Fruit fly (Drosophila melanogaster) whole organism, pupa: ENCODE measurements around the gene Aldh.
A peak's percentile ranks its signal among the peaks of the same experiment; 100 is the strongest.

Experiments
- CG10348 ChIP-seq: fragments of 200-800 bp; sonication (Bioruptor generic); IDR thresholded peaks from 2 replicates; pipeline ENCODE4 v1.3.6; 2022; ENCODE audit warnings: missing biosample characterization, missing genetic modification characterization
- CG12605 ChIP-seq: fragments of 200-800 bp; sonication (Bioruptor generic); IDR thresholded peaks from 2 replicates; pipeline ENCODE4 v1.3.6; 2022; ENCODE audit warnings: missing biosample characterization, missing genetic modification characterization
- CG13204 ChIP-seq: fragments of 200-800 bp; sonication (Bioruptor generic); optimal IDR thresholded peaks from 2 replicates; lab custom pipeline; 2018; ENCODE audit warnings: missing biosample characterization, mild to moderate bottlenecking, missing genetic modification characterization, moderate library complexity
- CG14655 ChIP-seq: fragments of 200-800 bp; sonication (Bioruptor generic); optimal IDR thresholded peaks from 3 replicates; lab custom pipeline; 2017; ENCODE audit warnings: mild to moderate bottlenecking, missing biosample characterization, missing genetic modification reagents, missing genetic modification characterization
- CG15710 ChIP-seq: fragments of 200-800 bp; sonication (Bioruptor generic); optimal IDR thresholded peaks from 2 replicates; lab custom pipeline; 2018; ENCODE audit warnings: missing biosample characterization, mild to moderate bottlenecking, missing genetic modification characterization, moderate library complexity
- CG17806 ChIP-seq: fragments of 200-800 bp; sonication (Bioruptor generic); optimal IDR thresholded peaks from 2 replicates; lab custom pipeline; 2018; ENCODE audit warnings: missing biosample characterization, mild to moderate bottlenecking, missing genetic modification characterization, moderate library complexity
- CG32121 ChIP-seq: fragments of 200-800 bp; sonication (Bioruptor generic); IDR thresholded peaks from 2 replicates; pipeline ENCODE4 v1.3.6; 2022; ENCODE audit warnings: missing biosample characterization, missing genetic modification characterization
- CG34367 ChIP-seq: fragments of 200-800 bp; sonication (Bioruptor generic); optimal IDR thresholded peaks from 2 replicates; lab custom pipeline; 2018; ENCODE audit warnings: missing biosample characterization, mild to moderate bottlenecking, missing genetic modification characterization
- CG4496 ChIP-seq: fragments of 200-800 bp; sonication (Bioruptor generic); IDR thresholded peaks from 3 replicates; pipeline ENCODE4 v1.3.6; 2022; ENCODE audit warnings: missing biosample characterization, missing genetic modification characterization
- CG8159 ChIP-seq: fragments of 200-800 bp; sonication (Bioruptor generic); optimal IDR thresholded peaks from 3 replicates; lab custom pipeline; 2018; ENCODE audit warnings: missing biosample characterization, mild to moderate bottlenecking, missing genetic modification characterization, moderate library complexity
- CG8301 ChIP-seq: fragments of 200-800 bp; sonication (Bioruptor generic); optimal IDR thresholded peaks from 2 replicates; lab custom pipeline; 2018; ENCODE audit warnings: missing biosample characterization, mild to moderate bottlenecking, missing genetic modification characterization
- CG9948 ChIP-seq: fragments of 200-800 bp; sonication (Bioruptor generic); optimal IDR thresholded peaks from 2 replicates; lab custom pipeline; 2018; ENCODE audit warnings: missing biosample characterization, mild to moderate bottlenecking, missing genetic modification characterization, moderate library complexity
- D1 ChIP-seq: fragments of 200-800 bp; sonication (Bioruptor generic); optimal IDR thresholded peaks from 2 replicates; lab custom pipeline; 2018; ENCODE audit warnings: missing biosample characterization, mild to moderate bottlenecking, missing genetic modification characterization, moderate library complexity
- EcR ChIP-seq: fragments of 200-800 bp; sonication (Bioruptor generic); optimal IDR thresholded peaks from 3 replicates; lab custom pipeline; 2019; ENCODE audit warnings: missing biosample characterization, missing genetic modification characterization, mild to moderate bottlenecking, moderate library complexity, missing genetic modification reagents
- Ets98B ChIP-seq: fragments of 200-800 bp; sonication (Bioruptor generic); IDR thresholded peaks from 2 replicates; pipeline ENCODE4 v1.3.6; 2022; ENCODE audit warnings: missing biosample characterization, missing genetic modification characterization
- Pif1A ChIP-seq: fragments of 200-800 bp; sonication (Bioruptor generic); optimal IDR thresholded peaks from 3 replicates; lab custom pipeline; 2016; ENCODE audit warnings: missing biosample characterization, missing genetic modification characterization
- Pif1B ChIP-seq: fragments of 200-800 bp; sonication (Bioruptor generic); optimal IDR thresholded peaks from 3 replicates; lab custom pipeline; 2016; ENCODE audit warnings: missing biosample characterization, missing genetic modification characterization
- Snoo ChIP-seq: fragments of 200-800 bp; sonication (Bioruptor generic); optimal IDR thresholded peaks from 3 replicates; lab custom pipeline; 2017; ENCODE audit warnings: missing biosample characterization, mild to moderate bottlenecking, missing genetic modification characterization, inconsistent platforms
- fd96Ca ChIP-seq: fragments of 200-800 bp; sonication (Bioruptor generic); IDR thresholded peaks from 3 replicates; pipeline ENCODE4 v1.3.6; 2022; ENCODE audit warnings: missing biosample characterization, missing genetic modification characterization
- gl ChIP-seq: fragments of 200-800 bp; sonication (Bioruptor generic); optimal IDR thresholded peaks from 2 replicates; lab custom pipeline; 2018; ENCODE audit warnings: missing biosample characterization, mild to moderate bottlenecking, missing genetic modification characterization
- rn ChIP-seq: fragments of 200-800 bp; sonication (Bioruptor generic); IDR thresholded peaks from 2 replicates; pipeline ENCODE4 v1.3.6; 2022; ENCODE audit warnings: missing biosample characterization, missing genetic modification characterization

Aldh gene

DNA sequence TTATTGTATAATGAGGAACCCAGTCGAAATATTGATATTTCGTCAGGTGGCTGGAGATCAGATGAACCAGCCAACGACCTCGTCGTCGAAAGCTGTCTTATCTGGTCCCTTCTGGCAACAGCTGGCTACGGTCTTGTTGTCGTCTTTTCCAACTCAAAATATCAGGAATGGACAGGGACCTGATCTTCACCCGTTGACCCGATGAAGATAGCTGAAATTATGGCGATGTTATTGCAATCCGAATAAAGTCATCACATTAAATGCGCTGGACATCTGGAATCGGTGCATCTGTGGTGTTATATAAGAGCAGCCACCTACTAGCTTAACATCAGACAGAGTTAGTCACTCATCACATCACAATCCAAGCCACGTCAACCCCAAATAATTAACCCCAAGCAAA, 39.3 kb downstream of the Aldh start, which contains the start of gene Fbp2:
Gene Fbp2, plus strand, starts transcription at position 251 of the 400 bp plus-strand sequence.
- TF ChIP-seq CG8301 = no peak
- TF ChIP-seq CG10348 = no peak
- no peak for TF ChIP-seq CG14655 (GFP tag; lab: Kevin White, UChicago)
- TF ChIP-seq CG4496 (GFP tag; lab: Robert Waterston, UW) = no peak
- no peak for TF ChIP-seq CG9948 (tag; lab: Kevin White, UChicago)
- TF ChIP-seq rn (GFP tag; lab: Robert Waterston, UW) = no peak
- no peak for TF ChIP-seq CG15710 (tag; lab: Kevin White, UChicago)
- no peak for TF ChIP-seq CG12605
- no peak for TF ChIP-seq Snoo (tag; lab: Kevin White, UChicago)
- TF ChIP-seq CG34367 (tag; lab: Kevin White, UChicago) = no peak
- TF ChIP-seq CG17806 (tag; lab: Kevin White, UChicago) = no peak
- TF ChIP-seq D1 (tag; lab: Kevin White, UChicago) = no peak
- TF ChIP-seq fd96Ca = no peak
- TF ChIP-seq, all 21 proteins: peak for 0

DNA sequence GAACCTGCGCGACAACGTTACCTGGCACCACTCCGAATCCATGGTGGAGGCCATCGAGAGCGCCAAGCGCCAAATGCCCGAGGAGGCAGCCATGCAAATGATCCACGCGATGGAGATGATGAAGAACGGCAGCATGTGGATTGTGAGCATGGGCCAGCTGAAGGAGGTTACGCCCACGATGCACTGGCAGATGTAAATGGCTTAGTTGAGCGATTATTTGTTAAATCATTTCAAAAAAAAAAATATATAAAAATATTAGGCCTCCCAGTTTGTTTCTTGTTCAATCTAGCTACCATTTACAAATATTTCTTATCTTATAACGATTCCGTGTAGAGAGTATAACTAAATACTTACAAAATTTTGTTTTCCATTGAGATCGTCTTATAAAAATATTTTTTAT, 40.4 kb downstream of the Aldh start, which contains the start of gene CG42847:
Gene CG42847, plus strand, starts transcription at position 301 of the 400 bp plus-strand sequence.
- no peak for TF ChIP-seq CG14655 (GFP tag; lab: Kevin White, UChicago)

- peak; percentile 90 for TF ChIP-seq fd96Ca
- TF ChIP-seq EcR (GFP tag; lab: Kevin White, UChicago) = no peak
- peak; percentile 80 for TF ChIP-seq Ets98B (GFP tag; lab: Robert Waterston, UW)
- TF ChIP-seq D1 (tag; lab: Kevin White, UChicago) = peak; percentile 72
- TF ChIP-seq CG10348 = peak; percentile 71; the same call in 1 of the 2 replicates
- TF ChIP-seq rn (GFP tag; lab: Robert Waterston, UW) = peak; percentile 78
- TF ChIP-seq Pif1B (GFP tag; lab: Kevin White, UChicago) = peak; percentile 58
- peak; percentile 49 for TF ChIP-seq CG12605
- peak; percentile 88 for TF ChIP-seq CG15710 (tag; lab: Kevin White, UChicago)
- peak; percentile 88 for TF ChIP-seq CG8159 (tag; lab: Kevin White, UChicago)
- peak; percentile 87 for TF ChIP-seq CG4496 (GFP tag; lab: Robert Waterston, UW)
- TF ChIP-seq CG13204 = no peak
- peak; percentile 76 for TF ChIP-seq CG34367 (tag; lab: Kevin White, UChicago)
- peak; percentile 87 for TF ChIP-seq CG9948 (tag; lab: Kevin White, UChicago)
- TF ChIP-seq CG8301 = no peak
- peak; percentile 52 for TF ChIP-seq Pif1A (GFP tag; lab: Kevin White, UChicago)
- peak; percentile 79 for TF ChIP-seq CG32121 (GFP tag; lab: Robert Waterston, UW)
- peak; percentile 87 for TF ChIP-seq CG14655 (GFP tag; lab: Kevin White, UChicago)
- TF ChIP-seq gl (tag; lab: Kevin White, UChicago) = no peak
- peak; percentile 79 for TF ChIP-seq Snoo (tag; lab: Kevin White, UChicago)
- TF ChIP-seq CG17806 (tag; lab: Kevin White, UChicago) = peak; percentile 76
These were observed 43.9 kb downstream of the Aldh start, which contains the start of the genes FucTB and scat for dm6 chr2L:9430992-9431602. FucTB (minus strand) TSS chr2L:9431052. scat (plus strand) TSS chr2L:9431405.

- TF ChIP-seq EcR (GFP tag; lab: Kevin White, UChicago) (no peak), Pif1A (GFP tag; lab: Kevin White, UChicago) (no peak), CG14655 (GFP tag; lab: Kevin White, UChicago) (no peak), Pif1B (GFP tag; lab: Kevin White, UChicago) (no peak), CG15710 (tag; lab: Kevin White, UChicago) (no peak), fd96Ca (no peak), CG4496 (GFP tag; lab: Robert Waterston, UW) (no peak), CG34367 (tag; lab: Kevin White, UChicago) (no peak), CG9948 (tag; lab: Kevin White, UChicago) (no peak), CG12605 (no peak), rn (GFP tag; lab: Robert Waterston, UW) (no peak), CG17806 (tag; lab: Kevin White, UChicago) (no peak), Snoo (tag; lab: Kevin White, UChicago) (no peak), CG13204 (no peak), Ets98B (GFP tag; lab: Robert Waterston, UW) (no peak), gl (tag; lab: Kevin White, UChicago) (no peak), CG10348 (no peak), CG8301 (no peak)
These were observed 47.9 kb downstream of the Aldh start, which contains the start of gene CG3769 for dm6 chr2L:9435099-9435498. CG3769 (plus strand) TSS chr2L:9435399.

dm6 chr2L:9436504-9436903, 49.3 kb downstream of the Aldh start, which contains the start of gene RpS28-like:
RpS28-like (plus strand) TSS chr2L:9436804.
- TF ChIP-seq CG15710 (tag; lab: Kevin White, UChicago) (no peak), CG13204 (no peak), CG10348 (no peak), rn (GFP tag; lab: Robert Waterston, UW) (no peak), Snoo (tag; lab: Kevin White, UChicago) (no peak), D1 (tag; lab: Kevin White, UChicago) (no peak), Pif1B (GFP tag; lab: Kevin White, UChicago) (no peak)
- TF ChIP-seq, all 21 proteins: peak for 0

DNA sequence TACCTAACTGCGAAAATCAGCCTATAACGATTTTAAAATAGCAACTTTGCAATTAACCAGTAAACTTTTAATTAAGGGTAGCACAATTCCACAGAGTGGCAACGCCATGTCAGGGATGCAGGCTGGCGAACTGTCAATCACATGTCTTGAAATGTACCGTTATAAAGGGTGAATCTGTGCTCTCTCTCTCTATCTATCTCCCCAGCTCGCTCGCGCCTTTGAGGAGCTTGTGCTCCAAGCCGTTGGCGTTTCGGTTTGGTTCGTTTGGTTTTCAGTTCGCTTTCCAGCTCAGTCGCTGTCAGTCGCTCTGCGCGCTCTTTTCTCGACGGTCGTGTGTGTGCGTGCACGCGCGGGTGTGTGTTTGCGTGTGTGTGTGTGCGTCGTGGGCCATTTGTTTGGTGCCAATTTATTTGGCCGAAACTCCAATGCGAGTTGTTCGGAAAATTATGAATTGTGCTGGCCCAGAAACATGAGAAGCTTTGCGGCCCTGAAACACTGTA, 50.1 kb downstream of the Aldh start, which contains the start of gene numb:
Gene numb, plus strand, starts transcription at position 254 of the 500 bp plus-strand sequence.
- TF ChIP-seq CG32121 (GFP tag; lab: Robert Waterston, UW) (0 out of 2 replicates have a peak, but pooled peaks have one; percentile 10), D1 (tag; lab: Kevin White, UChicago) (no peak), CG17806 (tag; lab: Kevin White, UChicago) (no peak), CG15710 (tag; lab: Kevin White, UChicago) (no peak), Ets98B (GFP tag; lab: Robert Waterston, UW) (peak; percentile 45; the same call in 1 of the 2 replicates), CG13204 (no peak)
